Fruit fly (Drosophila melanogaster) whole organism: ENCODE results near the gene Pomp.

Source experiments
- CG8478 ChIP-seq: fragments of >200 bp; optimal IDR thresholded peaks from 2 replicates; lab custom pipeline; 2018; ENCODE audit warnings: inconsistent platforms
- pan ChIP-seq: fragments of >200 bp; optimal IDR thresholded peaks from 2 replicates; lab custom pipeline; 2017
- psq ChIP-seq: fragments of >200 bp; optimal IDR thresholded peaks from 2 replicates; lab custom pipeline; 2017
- usp ChIP-seq: fragments of >200 bp; optimal IDR thresholded peaks from 2 replicates; lab custom pipeline; 2017; ENCODE audit warnings: missing biosample characterization, missing genetic modification characterization, mixed read lengths

dm6 chr2L:20776940-20777502 lies 10.4 kb upstream of the Pomp start:
- TF ChIP-seq usp (GFP tag; lab: Kevin White, UChicago) (no peak), pan (lab: Kevin White, UChicago) (no peak), CG8478 (no peak), psq (lab: Kevin White, UChicago) (no peak)
